Fruit fly (Drosophila melanogaster) whole organism, embryonic: ENCODE results near the gene Crg-1.

Experiments
- CG11723 ChIP-seq: fragments of 200-800 bp; sonication (Bioruptor generic); optimal IDR thresholded peaks from 2 replicates; lab custom pipeline; 2017; ENCODE audit warnings: missing biosample characterization, mild to moderate bottlenecking, missing genetic modification characterization
- CG12219 ChIP-seq: fragments of 200-800 bp; sonication (Bioruptor generic); optimal IDR thresholded peaks from 3 replicates; lab custom pipeline; 2018; ENCODE audit warnings: missing biosample characterization, mild to moderate bottlenecking, missing genetic modification characterization
- CG15269 ChIP-seq: fragments of 200-800 bp; sonication (Bioruptor generic); optimal IDR thresholded peaks from 2 replicates; lab custom pipeline; 2018; ENCODE audit warnings: missing biosample characterization, mild to moderate bottlenecking, missing genetic modification characterization, moderate library complexity
- CG1529 ChIP-seq: fragments of 200-800 bp; sonication (Bioruptor generic); optimal IDR thresholded peaks from 3 replicates; lab custom pipeline; 2018; ENCODE audit warnings: missing biosample characterization, missing genetic modification characterization
- CG1647 ChIP-seq: fragments of 200-800 bp; sonication (Bioruptor generic); optimal IDR thresholded peaks from 3 replicates; lab custom pipeline; 2016; ENCODE audit warnings: missing biosample characterization, missing genetic modification characterization
- CG17612 ChIP-seq: fragments of 200-800 bp; sonication (Bioruptor generic); IDR thresholded peaks from 2 replicates; pipeline ENCODE4 v1.3.6; 2022; ENCODE audit warnings: missing biosample characterization, missing genetic modification characterization
- CG18262 ChIP-seq: fragments of 200-800 bp; optimal IDR thresholded peaks from 3 replicates; lab custom pipeline; 2019; ENCODE audit warnings: missing biosample characterization, mild to moderate bottlenecking, missing genetic modification characterization, moderate library complexity
- CG31365 ChIP-seq: fragments of 200-800 bp; sonication (Bioruptor generic); optimal IDR thresholded peaks from 2 replicates; lab custom pipeline; 2018; ENCODE audit warnings: missing biosample characterization, mild to moderate bottlenecking, missing genetic modification characterization
- CG32772 ChIP-seq: fragments of 200-800 bp; sonication (Bioruptor generic); IDR thresholded peaks from 2 replicates; pipeline ENCODE4 v1.3.6; 2022; ENCODE audit warnings: missing biosample characterization, missing genetic modification characterization
- CG33213 ChIP-seq: fragments of 200-800 bp; sonication (Bioruptor generic); optimal IDR thresholded peaks from 3 replicates; lab custom pipeline; 2016; ENCODE audit warnings: missing biosample characterization, missing genetic modification characterization
- CG4360 ChIP-seq: fragments of 200-800 bp; sonication (Bioruptor generic); IDR thresholded peaks from 2 replicates; pipeline ENCODE4 v1.3.6; 2022; ENCODE audit warnings: missing biosample characterization, missing genetic modification characterization
- CG4404 ChIP-seq: fragments of 200-800 bp; sonication (Bioruptor generic); IDR thresholded peaks from 2 replicates; pipeline ENCODE4 v1.3.6; 2022; ENCODE audit warnings: missing biosample characterization, missing genetic modification characterization
- CG6683 ChIP-seq: fragments of 200-800 bp; sonication (Bioruptor generic); optimal IDR thresholded peaks from 2 replicates; lab custom pipeline; 2017; ENCODE audit warnings: missing biosample characterization, mild to moderate bottlenecking, missing genetic modification characterization, missing genetic modification reagents
- CG7839 ChIP-seq: fragments of 200-800 bp; sonication (Bioruptor generic); optimal IDR thresholded peaks from 3 replicates; lab custom pipeline; 2018; ENCODE audit warnings: missing biosample characterization, mild to moderate bottlenecking, missing genetic modification characterization, moderate library complexity
- CG8290 ChIP-seq, 3 experiments: fragments of 200-800 bp; sonication (Bioruptor generic); optimal IDR thresholded peaks; 2 replicates each; lab custom pipeline; 2016 to 2019; ENCODE audit warnings: missing biosample characterization in 3 of 3, missing genetic modification characterization in 3 of 3, mild to moderate bottlenecking in 2 of 3, moderate library complexity in 1 of 3
- CG8388 ChIP-seq: fragments of 200-800 bp; sonication (Bioruptor generic); optimal IDR thresholded peaks from 2 replicates; lab custom pipeline; 2019; ENCODE audit warnings: missing biosample characterization, mild to moderate bottlenecking, missing genetic modification characterization, moderate library complexity
- CG8944 ChIP-seq: fragments of 200-800 bp; sonication (Bioruptor generic); optimal IDR thresholded peaks from 3 replicates; lab custom pipeline; 2016; ENCODE audit warnings: missing biosample characterization, missing genetic modification characterization
- CG9932 ChIP-seq: fragments of 200-800 bp; sonication (Bioruptor generic); IDR thresholded peaks from 2 replicates; pipeline ENCODE4 v1.3.6; 2022; ENCODE audit warnings: missing biosample characterization, missing genetic modification characterization
- Eip74EF ChIP-seq, 2 experiments: fragments of 200-800 bp in 1 of 2; fragments of >200 bp in 1 of 2; sonication (Bioruptor generic) in 1 of 2; optimal IDR thresholded peaks; 2 replicates each; lab custom pipeline; 2017 to 2019; ENCODE audit warnings: missing biosample characterization in 2 of 2, missing genetic modification characterization in 2 of 2, mild to moderate bottlenecking in 1 of 2, moderate library complexity in 1 of 2
- Ets97D ChIP-seq: fragments of 200-800 bp; sonication (Bioruptor generic); optimal IDR thresholded peaks from 3 replicates; lab custom pipeline; 2016; ENCODE audit warnings: missing biosample characterization, missing genetic modification characterization
- GATAe ChIP-seq: fragments of 200-800 bp; sonication (Bioruptor generic); conservative IDR thresholded peaks from 2 replicates; pipeline ENCODE4 v1.3.6; 2022; ENCODE audit warnings: missing biosample characterization, missing genetic modification characterization
- H2.0 ChIP-seq: fragments of 200-800 bp; sonication (Bioruptor generic); IDR thresholded peaks from 2 replicates; pipeline ENCODE4 v1.3.6; 2022; ENCODE audit warnings: missing biosample characterization, missing genetic modification characterization
- HLH3B ChIP-seq: fragments of 200-800 bp; sonication (Bioruptor generic); IDR thresholded peaks from 2 replicates; pipeline ENCODE4 v1.3.6; 2022; ENCODE audit warnings: missing biosample characterization, missing genetic modification characterization
- HmgD ChIP-seq: fragments of 200-800 bp; sonication (Bioruptor generic); optimal IDR thresholded peaks from 3 replicates; lab custom pipeline; 2016; ENCODE audit warnings: missing biosample characterization, missing genetic modification characterization
- Jarid2 ChIP-seq: fragments of 200-800 bp; sonication (Bioruptor generic); optimal IDR thresholded peaks from 3 replicates; lab custom pipeline; 2017; ENCODE audit warnings: mild to moderate bottlenecking, missing biosample characterization, missing genetic modification reagents, missing genetic modification characterization
- Mad ChIP-seq: fragments of 200-800 bp; sonication (Bioruptor generic); optimal IDR thresholded peaks from 2 replicates; lab custom pipeline; 2016; ENCODE audit warnings: missing biosample characterization, missing genetic modification characterization
- Mes4 ChIP-seq: fragments of 200-800 bp; sonication (Bioruptor generic); optimal IDR thresholded peaks from 2 replicates; lab custom pipeline; 2016; ENCODE audit warnings: missing biosample characterization, missing genetic modification characterization
- Sin3A ChIP-seq: fragments of >200 bp; optimal IDR thresholded peaks from 2 replicates; lab custom pipeline; 2018
- Sry-β ChIP-seq: fragments of 200-800 bp; sonication (Bioruptor generic); optimal IDR thresholded peaks from 2 replicates; lab custom pipeline; 2018; ENCODE audit warnings: missing biosample characterization, mild to moderate bottlenecking, missing genetic modification characterization, moderate library complexity
- ara ChIP-seq: fragments of 200-800 bp; sonication (Bioruptor generic); IDR thresholded peaks from 2 replicates; pipeline ENCODE4 v1.3.6; 2022; ENCODE audit warnings: missing biosample characterization, missing genetic modification characterization
- ash1 ChIP-seq: fragments of 200-800 bp; sonication (Bioruptor generic); optimal IDR thresholded peaks from 2 replicates; lab custom pipeline; 2018; ENCODE audit warnings: missing biosample characterization, mild to moderate bottlenecking, missing genetic modification characterization
- caup ChIP-seq: fragments of 200-800 bp; sonication (Bioruptor generic); optimal IDR thresholded peaks from 3 replicates; lab custom pipeline; 2017; ENCODE audit warnings: missing biosample characterization, mild to moderate bottlenecking, missing genetic modification characterization, moderate library complexity; ENCODE audit not compliant: severe bottlenecking
- croc ChIP-seq: fragments of 200-800 bp; sonication (Bioruptor generic); conservative IDR thresholded peaks from 3 replicates; pipeline ENCODE4 v1.3.6; 2022; ENCODE audit warnings: missing biosample characterization, missing genetic modification characterization
- dysf ChIP-seq: fragments of 200-800 bp; sonication (Bioruptor generic); IDR thresholded peaks from 3 replicates; pipeline ENCODE4 v1.3.6; 2022; ENCODE audit warnings: missing biosample characterization, missing genetic modification characterization
- h ChIP-seq: fragments of >200 bp; optimal IDR thresholded peaks from 2 replicates; lab custom pipeline; 2017
- ham ChIP-seq: fragments of 200-800 bp; sonication (Bioruptor generic); IDR thresholded peaks from 2 replicates; pipeline ENCODE4 v1.3.6; 2022; ENCODE audit warnings: missing biosample characterization, missing genetic modification characterization
- jing ChIP-seq: fragments of 200-800 bp; sonication (Bioruptor generic); optimal IDR thresholded peaks from 2 replicates; lab custom pipeline; 2018; ENCODE audit warnings: missing biosample characterization, mild to moderate bottlenecking, missing genetic modification characterization
- lov ChIP-seq, 2 experiments: fragments of 200-800 bp in 1 of 2; fragments of >200 bp in 1 of 2; sonication (Bioruptor generic) in 1 of 2; IDR thresholded peaks in 1 of 2; optimal IDR thresholded peaks in 1 of 2; 2 replicates in 1 of 2; 3 replicates in 1 of 2; pipeline versions ENCODE4 v1.3.6 to Lab custom; 2017 to 2022; ENCODE audit warnings: missing biosample characterization in 1 of 2, missing genetic modification characterization in 1 of 2
- nerfin-2 ChIP-seq: fragments of 200-800 bp; sonication (Bioruptor generic); IDR thresholded peaks from 2 replicates; pipeline ENCODE4 v1.3.6; 2022; ENCODE audit warnings: missing biosample characterization, missing genetic modification characterization; ENCODE audit not compliant: partially characterized antibody
- repo ChIP-seq: fragments of 200-800 bp; sonication (Bioruptor generic); optimal IDR thresholded peaks from 2 replicates; lab custom pipeline; 2016; ENCODE audit warnings: missing biosample characterization, missing genetic modification characterization
- schlank ChIP-seq: fragments of 200-800 bp; sonication (Bioruptor generic); optimal IDR thresholded peaks from 2 replicates; lab custom pipeline; 2018; ENCODE audit warnings: missing biosample characterization, mild to moderate bottlenecking, missing genetic modification characterization
- sens-2 ChIP-seq: fragments of 200-800 bp; sonication (Bioruptor generic); IDR thresholded peaks from 2 replicates; pipeline ENCODE4 v1.3.6; 2022; ENCODE audit warnings: missing biosample characterization, missing genetic modification characterization
- slou ChIP-seq: fragments of 200-800 bp; sonication (Bioruptor generic); optimal IDR thresholded peaks from 3 replicates; lab custom pipeline; 2016; ENCODE audit warnings: missing biosample characterization, missing genetic modification characterization
- slp2 ChIP-seq: fragments of 200-800 bp; sonication (Bioruptor generic); optimal IDR thresholded peaks from 2 replicates; lab custom pipeline; 2016; ENCODE audit warnings: missing biosample characterization, missing genetic modification characterization
- sqz ChIP-seq: fragments of 200-800 bp; sonication (Bioruptor generic); optimal IDR thresholded peaks from 3 replicates; lab custom pipeline; 2018; ENCODE audit warnings: missing biosample characterization, mild to moderate bottlenecking, missing genetic modification characterization
- tin ChIP-seq: fragments of 200-800 bp; sonication (Bioruptor generic); optimal IDR thresholded peaks from 3 replicates; lab custom pipeline; 2016; ENCODE audit warnings: missing biosample characterization, missing genetic modification characterization
- tio ChIP-seq: fragments of 200-800 bp; sonication (Bioruptor generic); optimal IDR thresholded peaks from 2 replicates; lab custom pipeline; 2017; ENCODE audit warnings: missing biosample characterization, missing genetic modification characterization, inconsistent platforms
- toy ChIP-seq: fragments of 200-800 bp; sonication (Bioruptor generic); IDR thresholded peaks from 2 replicates; pipeline ENCODE4 v1.3.6; 2022; ENCODE audit warnings: missing biosample characterization, missing genetic modification characterization
- tx ChIP-seq: fragments of 200-800 bp; sonication (Bioruptor generic); optimal IDR thresholded peaks from 2 replicates; lab custom pipeline; 2016; ENCODE audit warnings: missing biosample characterization, missing genetic modification characterization
- wdn ChIP-seq: fragments of 200-800 bp; sonication (Bioruptor generic); IDR thresholded peaks from 2 replicates; pipeline ENCODE4 v1.3.6; 2022; ENCODE audit warnings: missing biosample characterization, missing genetic modification characterization
- zfh2 ChIP-seq: fragments of 200-800 bp; sonication (Bioruptor generic); optimal IDR thresholded peaks from 2 replicates; lab custom pipeline; 2016; ENCODE audit warnings: missing biosample characterization, missing genetic modification characterization

Crg-1 gene

DNA sequence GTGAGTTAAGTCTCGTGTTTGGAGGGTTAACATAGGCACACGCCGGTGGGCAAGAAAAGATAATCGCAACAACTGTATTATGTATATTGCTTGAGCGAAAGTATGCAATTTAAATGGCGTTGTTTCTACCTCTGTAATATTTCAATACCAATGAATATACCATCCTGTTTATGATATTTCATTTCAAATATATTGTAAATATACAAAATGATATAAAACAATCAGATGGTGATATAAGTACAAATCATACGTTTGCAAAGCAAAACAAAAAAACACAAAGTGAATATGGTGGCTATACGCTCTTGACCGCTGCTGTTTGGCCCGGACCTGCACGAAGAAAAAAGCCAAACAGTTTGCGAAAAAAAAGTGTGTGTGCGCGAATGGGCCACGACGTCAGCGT lies 44.8 kb upstream of the Crg-1 start (continued):
- peak; percentile 52 for TF ChIP-seq CG8388 (GFP tag; lab: Kevin White, UChicago)
- peak; percentile 49 for TF ChIP-seq CG11723 (GFP tag; lab: Kevin White, UChicago)
- TF ChIP-seq ash1 (GFP tag; lab: Kevin White, UChicago), result no peak
- TF ChIP-seq CG31365 (tag; lab: Kevin White, UChicago), result no peak
- peak; percentile 66 for TF ChIP-seq CG12219 (GFP tag; lab: Kevin White, UChicago)
- peak; percentile 36; the same call in 1 of the 2 replicates for TF ChIP-seq CG9932
- TF ChIP-seq ara (GFP tag; lab: Robert Waterston, UW), result no peak
- TF ChIP-seq wdn, result peak; percentile 51; the same call in 1 of the 2 replicates
- TF ChIP-seq CG4404 (GFP tag; lab: Robert Waterston, UW), result 0 out of 2 replicates have a peak, but pooled peaks have one; percentile 37
- TF ChIP-seq CG7839 (tag; lab: Kevin White, UChicago), result peak; percentile 85
- TF ChIP-seq CG8290 (GFP tag; optimal IDR thresholded peaks at IDR 0.05; lab: Kevin White, UChicago), result no peak
- TF ChIP-seq CG8290 (tag; optimal IDR thresholded peaks at IDR 0.05; lab: Kevin White, UChicago), result peak in 1 of 2 experiments; percentile 44
- no peak for TF ChIP-seq CG8944 (GFP tag; lab: Kevin White, UChicago)
- TF ChIP-seq ham, result no peak
- TF ChIP-seq tio (GFP tag; lab: Kevin White, UChicago), result peak; percentile 65
- peak; percentile 13 for TF ChIP-seq schlank
- TF ChIP-seq h (lab: Kevin White, UChicago), result no peak
- no peak for TF ChIP-seq slp2 (GFP tag; lab: Kevin White, UChicago)
- peak; percentile 59 for TF ChIP-seq slou (GFP tag; lab: Kevin White, UChicago)
- no peak for TF ChIP-seq toy (GFP tag; lab: Robert Waterston, UW)
- TF ChIP-seq CG6683 (GFP tag; lab: Kevin White, UChicago), result peak; percentile 30
- peak; percentile 38; the same call in 1 of the 3 replicates for TF ChIP-seq croc (GFP tag; lab: Robert Waterston, UW)
- peak; percentile 25; the same call in 1 of the 2 replicates for TF ChIP-seq HLH3B (GFP tag; lab: Robert Waterston, UW)
- TF ChIP-seq Mad (GFP tag; lab: Kevin White, UChicago), result no peak
- TF ChIP-seq CG17612, result 0 out of 2 replicates have a peak, but pooled peaks have one; percentile 20
- TF ChIP-seq Sin3A (lab: Kevin White, UChicago), result no peak
- TF ChIP-seq tin (GFP tag; lab: Kevin White, UChicago), result peak; percentile 53
- no peak for TF ChIP-seq lov (optimal IDR thresholded peaks at IDR 0.05; lab: Kevin White, UChicago)
- TF ChIP-seq lov (GFP tag; IDR thresholded peaks at IDR 0.05; lab: Robert Waterston, UW), result no peak
- TF ChIP-seq CG1529, result peak; percentile 48
- TF ChIP-seq jing (GFP tag; lab: Kevin White, UChicago), result peak; percentile 19
- TF ChIP-seq dysf (GFP tag; lab: Robert Waterston, UW), result peak; percentile 69; the same call in 2 of the 3 replicates
- peak; percentile 73 for TF ChIP-seq caup
- no peak for TF ChIP-seq nerfin-2 (GFP tag; lab: Robert Waterston, UW)
- TF ChIP-seq Sry-β (GFP tag; lab: Kevin White, UChicago), result no peak
- TF ChIP-seq CG1647 (GFP tag; lab: Kevin White, UChicago), result no peak
- no peak for TF ChIP-seq GATAe (GFP tag; lab: Robert Waterston, UW)
- TF ChIP-seq Jarid2 (GFP tag; lab: Kevin White, UChicago), result peak; percentile 42
- TF ChIP-seq H2.0, result peak; percentile 42; the same call in 1 of the 2 replicates
- TF ChIP-seq sens-2 (GFP tag; lab: Robert Waterston, UW), result peak; percentile 34; the same call in 1 of the 2 replicates
- peak; percentile 79 for TF ChIP-seq CG15269 (tag; lab: Kevin White, UChicago)
- TF ChIP-seq tx (GFP tag; lab: Kevin White, UChicago), result no peak
- TF ChIP-seq Mes4 (GFP tag; lab: Kevin White, UChicago), result no peak
- peak; percentile 31 for TF ChIP-seq zfh2 (GFP tag; lab: Kevin White, UChicago)
- no peak for TF ChIP-seq CG4360
- no peak for TF ChIP-seq HmgD (GFP tag; lab: Kevin White, UChicago)
- TF ChIP-seq Eip74EF (GFP tag; optimal IDR thresholded peaks at IDR 0.05; lab: Kevin White, UChicago), result peak in 1 of 2 experiments; percentile 46
- no peak for TF ChIP-seq repo (GFP tag; lab: Kevin White, UChicago)
- no peak for TF ChIP-seq Ets97D
- no peak for TF ChIP-seq CG32772 (GFP tag; lab: Robert Waterston, UW)
- TF ChIP-seq sqz (GFP tag; lab: Kevin White, UChicago), result peak; percentile 44
- no peak for TF ChIP-seq CG33213 (GFP tag; lab: Kevin White, UChicago)
- peak; percentile 74 for TF ChIP-seq CG18262 (tag; lab: Kevin White, UChicago)
